Worm (Caenorhabditis elegans): ENCODE measurements around the gene hut-1.

hut-1 gene

ce11 chrIII:12755048-12755447, 43.7 kb downstream of the hut-1 start, which contains the start of gene srw-10:
Gene srw-10, plus strand, starts transcription at chrIII:12755348.
- TF ChIP-seq nhr-6 (tag; optimal IDR thresholded peaks at IDR 0.05): no peak
- no peak for TF ChIP-seq ama-1 (optimal IDR thresholded peaks at IDR 0.05)

ce11 chrIII:12757367-12757766, 46.0 kb downstream of the hut-1 start, which contains the start of gene srw-9:
Gene srw-9, plus strand, starts transcription at chrIII:12757667.
- TF ChIP-seq Y48G9A.11 (GFP tag; IDR thresholded peaks at IDR 0.05) (no peak), D1046.2 (GFP tag; IDR thresholded peaks at IDR 0.05) (no peak), hmg-1.1 (GFP tag; IDR thresholded peaks at IDR 0.05) (no peak)

Measured in whole organism, L4 larva.